Worm (Caenorhabditis elegans): ENCODE results near the gene F10A3.12.

F10A3.12 gene

DNA sequence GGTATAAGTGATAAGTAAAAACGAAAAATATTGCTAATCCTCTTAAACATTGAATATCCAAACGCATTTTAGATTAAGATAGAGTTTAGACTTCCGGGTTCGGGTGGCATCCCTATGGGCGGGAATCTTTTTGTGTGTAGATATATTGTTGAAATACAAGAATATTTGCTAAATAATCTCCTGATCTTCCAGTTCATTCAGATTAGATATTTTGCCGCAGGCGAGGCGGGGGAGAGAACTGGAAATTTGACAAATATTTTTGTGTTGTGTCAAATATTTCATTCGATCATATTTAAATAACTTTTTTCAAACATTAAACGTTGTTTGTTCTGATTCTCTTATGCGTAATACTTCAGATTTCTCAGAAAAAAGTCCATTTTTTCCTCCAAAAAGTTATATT lies 46.0 kb downstream of the F10A3.12 start, which contains the start of gene oac-15:
oac-15 (minus strand) TSS at position 101 of the 400 bp plus-strand sequence.
- TF ChIP-seq ceh-43 (GFP tag; optimal IDR thresholded peaks at IDR 0.05) (no peak), nhr-2 (tag; optimal IDR thresholded peaks at IDR 0.05) (no peak), drap-1 (GFP tag; optimal IDR thresholded peaks at IDR 0.05) (no peak), tbx-8 (GFP tag; optimal IDR thresholded peaks at IDR 0.05) (no peak), ceh-39 (tag; optimal IDR thresholded peaks at IDR 0.05) (no peak), elt-3 (tag; optimal IDR thresholded peaks at IDR 0.05) (no peak), nhr-76 (tag; optimal IDR thresholded peaks at IDR 0.05) (no peak), lsy-2 (tag; optimal IDR thresholded peaks at IDR 0.05) (no peak), unc-120 (tag; optimal IDR thresholded peaks at IDR 0.05; ENCODE audit: poor library complexity, severe bottlenecking) (no peak)

DNA sequence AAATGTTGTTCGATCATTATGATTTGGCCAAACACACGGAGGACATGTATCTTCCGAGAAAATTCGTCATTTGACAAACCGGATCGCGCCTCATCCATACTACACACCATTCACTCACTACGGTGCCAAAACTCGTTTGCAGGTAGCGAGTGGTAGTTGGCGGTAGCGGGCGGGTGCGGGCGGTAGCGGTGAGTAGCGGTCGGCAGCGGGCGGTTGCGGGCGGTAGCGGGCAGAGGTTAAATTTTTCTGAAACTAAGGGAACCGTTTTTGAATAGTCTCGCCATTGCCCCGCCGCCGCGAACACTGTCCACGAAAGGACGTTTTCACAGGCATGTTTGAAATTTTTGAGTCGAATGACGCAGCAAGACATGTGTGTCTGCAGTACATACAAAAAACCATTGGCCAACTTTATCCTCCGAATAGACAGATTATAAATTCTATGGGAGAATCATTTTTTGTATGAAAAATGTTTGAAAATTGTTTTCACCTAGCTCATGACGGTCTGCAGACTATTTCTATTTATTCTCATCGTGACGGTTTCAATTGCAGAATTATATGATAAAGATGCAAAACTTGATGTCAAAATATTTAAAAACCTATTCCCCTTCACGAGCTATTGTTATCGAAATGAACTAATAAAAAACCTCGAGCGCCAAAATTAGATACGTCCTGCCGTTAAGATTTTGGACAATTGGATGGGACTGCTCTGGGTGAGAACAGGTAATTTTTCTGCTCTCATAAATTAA lies 46.6 kb downstream of the F10A3.12 start, which contains the start of gene F11A5.16:
F11A5.16 (plus strand) TSS at position 696 of the 746 bp plus-strand sequence.
- TF ChIP-seq mls-2 (tag; optimal IDR thresholded peaks at IDR 0.05) (no peak), lsy-2 (tag; optimal IDR thresholded peaks at IDR 0.05) (no peak), ceh-43 (GFP tag; optimal IDR thresholded peaks at IDR 0.05) (no peak), ceh-39 (tag; optimal IDR thresholded peaks at IDR 0.05) (no peak), sem-2 (GFP tag; optimal IDR thresholded peaks at IDR 0.05) (no peak), flh-1 (GFP tag; optimal IDR thresholded peaks at IDR 0.05) (no peak)

DNA sequence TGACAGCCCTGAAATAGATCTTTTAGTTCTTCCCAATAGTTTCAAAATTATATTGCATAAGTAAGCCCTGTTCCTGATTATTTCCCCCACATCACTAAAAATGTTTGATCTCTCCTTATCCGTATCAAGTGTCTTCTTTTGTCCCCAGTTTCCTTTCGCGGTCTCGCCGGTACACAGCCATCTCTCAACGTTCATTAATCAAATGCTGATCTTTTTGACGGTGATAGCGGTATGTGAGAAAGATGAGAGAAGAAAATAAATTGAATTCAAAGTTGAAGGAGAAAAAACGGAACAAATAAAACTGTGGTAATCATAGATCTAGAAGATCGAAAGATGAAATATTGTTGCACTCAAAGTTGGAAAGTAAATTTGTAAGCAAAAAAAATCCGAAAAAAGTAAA lies 47.9 kb downstream of the F10A3.12 start:
- TF ChIP-seq nhr-2 (tag; optimal IDR thresholded peaks at IDR 0.05) (no peak), pha-4 (tag; optimal IDR thresholded peaks at IDR 0.05) (no peak), zip-8 (tag; optimal IDR thresholded peaks at IDR 0.05) (no peak), nhr-76 (tag; optimal IDR thresholded peaks at IDR 0.05) (no peak), ham-2 (GFP tag; optimal IDR thresholded peaks at IDR 0.05) (no peak), drap-1 (GFP tag; optimal IDR thresholded peaks at IDR 0.05) (no peak), sem-2 (GFP tag; optimal IDR thresholded peaks at IDR 0.05) (no peak), unc-120 (tag; optimal IDR thresholded peaks at IDR 0.05; ENCODE audit: poor library complexity, severe bottlenecking) (no peak), lin-13 (tag; optimal IDR thresholded peaks at IDR 0.05) (no peak), flh-1 (GFP tag; optimal IDR thresholded peaks at IDR 0.05) (no peak), lsy-2 (tag; optimal IDR thresholded peaks at IDR 0.05) (no peak), nhr-237 (tag; optimal IDR thresholded peaks at IDR 0.05) (no peak), ceh-83 (GFP tag; optimal IDR thresholded peaks at IDR 0.05) (no peak), M03D4.4 (tag; optimal IDR thresholded peaks at IDR 0.05) (no peak), tbx-8 (GFP tag; optimal IDR thresholded peaks at IDR 0.05) (no peak), ces-1 (GFP tag; optimal IDR thresholded peaks at IDR 0.05) (no peak)

DNA sequence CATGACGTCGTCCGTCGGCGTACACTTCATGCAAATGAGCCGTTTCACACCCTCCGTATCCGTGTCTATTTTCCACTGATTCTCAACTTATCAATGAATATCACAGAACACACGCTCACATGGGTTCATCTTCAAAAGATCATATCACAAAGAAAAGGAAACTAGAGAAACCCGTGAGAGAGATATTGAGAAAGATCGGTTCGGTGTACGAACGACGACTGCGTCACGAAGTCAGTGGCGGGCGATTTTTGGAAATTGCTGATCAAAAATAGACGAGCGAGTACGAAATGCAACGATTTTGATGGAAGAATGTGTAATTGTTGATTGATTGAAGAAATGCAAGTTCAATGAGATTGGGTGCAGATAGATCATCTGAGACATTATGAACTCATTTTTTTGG lies 49.5 kb downstream of the F10A3.12 start:
- TF ChIP-seq tbx-8 (GFP tag; optimal IDR thresholded peaks at IDR 0.05) = no peak
- no peak for TF ChIP-seq ces-1 (GFP tag; optimal IDR thresholded peaks at IDR 0.05)
- TF ChIP-seq blmp-1 (tag; optimal IDR thresholded peaks at IDR 0.05) = no peak

DNA sequence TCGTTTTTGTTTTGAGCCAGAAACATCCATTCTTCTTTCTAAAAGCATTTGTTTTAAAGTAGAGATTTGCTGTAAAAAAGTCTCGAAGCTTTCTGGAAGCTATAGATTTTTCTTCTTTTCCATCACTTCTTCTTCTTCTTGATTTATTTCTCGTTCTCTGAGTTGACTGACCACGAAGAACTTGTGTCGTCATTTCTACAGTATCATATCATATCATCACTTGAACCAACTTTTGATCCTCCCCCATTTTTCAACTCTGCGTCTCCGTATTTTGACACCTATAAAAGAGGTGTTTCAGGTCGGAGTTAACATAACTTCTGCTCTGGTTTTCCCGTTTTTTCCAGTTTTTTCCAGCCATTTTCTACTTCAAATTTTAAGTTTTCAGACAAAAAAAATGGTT lies 50.7 kb downstream of the F10A3.12 start, which contains the start of gene F11A5.9:
F11A5.9 (plus strand) TSS at position 386 of the 400 bp plus-strand sequence.
- TF ChIP-seq ces-1 (GFP tag; optimal IDR thresholded peaks at IDR 0.05) (no peak), ham-2 (GFP tag; optimal IDR thresholded peaks at IDR 0.05) (no peak), mep-1 (tag; optimal IDR thresholded peaks at IDR 0.05) (no peak), flh-1 (GFP tag; optimal IDR thresholded peaks at IDR 0.05) (no peak), mls-2 (tag; optimal IDR thresholded peaks at IDR 0.05) (no peak), nhr-12 (tag; optimal IDR thresholded peaks at IDR 0.05) (no peak), tbx-8 (GFP tag; optimal IDR thresholded peaks at IDR 0.05) (no peak)

Measured in whole organism, mixed stage, embryonic.